Worm (Caenorhabditis elegans) whole organism, L4 larva: ENCODE measurements around the gene pitr-1.

Experiments used
- D1046.2 ChIP-seq: fragments of 200-800 bp; sonication (Bioruptor generic); IDR thresholded peaks from 2 replicates; pipeline ENCODE4 v1.3.6; 2022; ENCODE audit warnings: missing genetic modification characterization, missing compliant biosample characterization
- F10B5.3 ChIP-seq: sonication (generic microtip); optimal IDR thresholded peaks from 2 replicates; lab custom pipeline; 2016; ENCODE audit warnings: mild to moderate bottlenecking, missing genetic modification characterization, missing compliant biosample characterization
- Y5F2A.4 ChIP-seq: fragments of 200-800 bp; sonication (Bioruptor generic); optimal IDR thresholded peaks from 2 replicates; lab custom pipeline; 2018; ENCODE audit warnings: mild to moderate bottlenecking, missing genetic modification characterization, missing compliant biosample characterization
- aha-1 ChIP-seq: fragments of 150-350 bp; peaks from one replicate; lab custom pipeline; 2014; ENCODE audit warnings: missing biosample characterization, missing genetic modification characterization
- aly-2 ChIP-seq: sonication (generic microtip); optimal IDR thresholded peaks from 2 replicates; lab custom pipeline; 2018; ENCODE audit warnings: missing biosample characterization, missing genetic modification characterization
- arid-1 ChIP-seq: fragments of 200-800 bp; sonication (Bioruptor generic); conservative IDR thresholded peaks from 2 replicates; pipeline ENCODE4 v1.3.6; 2022; ENCODE audit warnings: missing genetic modification reagents, missing genetic modification characterization, missing compliant biosample characterization
- attf-4 ChIP-seq: sonication (generic microtip); optimal IDR thresholded peaks from 3 replicates; lab custom pipeline; 2017; ENCODE audit warnings: missing biosample characterization, missing genetic modification characterization
- ceh-20 ChIP-seq: fragments of 200-800 bp; sonication (Bioruptor generic); IDR thresholded peaks from 2 replicates; pipeline ENCODE4 v1.3.6; 2022; ENCODE audit warnings: missing genetic modification reagents, missing genetic modification characterization, missing compliant biosample characterization
- daf-16 ChIP-seq, 3 experiments: sonication (generic microtip); optimal IDR thresholded peaks; 2 replicates each; lab custom pipeline; 2016 to 2017; ENCODE audit warnings: missing genetic modification characterization in 3 of 3, missing genetic modification reagents in 3 of 3, mild to moderate bottlenecking in 2 of 3, missing compliant biosample characterization in 2 of 3, missing biosample characterization in 1 of 3, moderate library complexity in 1 of 3
- dmd-6 ChIP-seq: fragments of 200-800 bp; sonication (Bioruptor generic); IDR thresholded peaks from 2 replicates; pipeline ENCODE4 v1.3.6; 2022; ENCODE audit warnings: missing genetic modification reagents, missing genetic modification characterization, missing compliant biosample characterization
- dmd-8 ChIP-seq: fragments of 200-800 bp; sonication (Bioruptor generic); IDR thresholded peaks from 2 replicates; pipeline ENCODE4 v1.3.6; 2022; ENCODE audit warnings: missing genetic modification characterization, missing compliant biosample characterization
- dpl-1 ChIP-seq: fragments of 150-350 bp; optimal IDR thresholded peaks from 2 replicates; lab custom pipeline; 2014; ENCODE audit warnings: missing biosample characterization, missing genetic modification reagents, missing genetic modification characterization
- dve-1 ChIP-seq: sonication (generic microtip); optimal IDR thresholded peaks from 2 replicates; lab custom pipeline; 2017; ENCODE audit warnings: antibody characterized with exemption, mild to moderate bottlenecking, missing genetic modification characterization, missing compliant biosample characterization; ENCODE audit not compliant: insufficient read depth
- egl-27 ChIP-seq: sonication (generic microtip); optimal IDR thresholded peaks from 3 replicates; lab custom pipeline; 2017; ENCODE audit warnings: missing biosample characterization, missing genetic modification reagents, missing genetic modification characterization
- egl-43 ChIP-seq: fragments of 200-800 bp; sonication (Bioruptor generic); IDR thresholded peaks from 2 replicates; pipeline ENCODE4 v1.3.6; 2022; ENCODE audit warnings: missing genetic modification reagents, missing genetic modification characterization, missing compliant biosample characterization
- fkh-10 ChIP-seq: fragments of 150-350 bp; optimal IDR thresholded peaks from 2 replicates; lab custom pipeline; 2014; ENCODE audit warnings: missing biosample characterization, missing genetic modification reagents, missing genetic modification characterization
- hlh-30 ChIP-seq: sonication (generic microtip); optimal IDR thresholded peaks from 2 replicates; lab custom pipeline; 2017; ENCODE audit warnings: antibody characterized with exemption, mild to moderate bottlenecking, missing genetic modification characterization, missing compliant biosample characterization; ENCODE audit not compliant: insufficient read depth
- hmg-1.1 ChIP-seq: fragments of 200-800 bp; sonication (Bioruptor generic); IDR thresholded peaks from 2 replicates; pipeline ENCODE4 v1.3.6; 2022; ENCODE audit warnings: missing genetic modification reagents, missing genetic modification characterization, missing compliant biosample characterization
- lin-39 ChIP-seq: fragments of 150-350 bp; optimal IDR thresholded peaks from 2 replicates; lab custom pipeline; 2014; ENCODE audit warnings: missing biosample characterization, missing genetic modification reagents, missing genetic modification characterization
- lsy-2 ChIP-seq, 2 experiments: fragments of 150-350 bp in 1 of 2; sonication (generic microtip) in 1 of 2; optimal IDR thresholded peaks; 2 replicates each; lab custom pipeline; 2014 to 2017; ENCODE audit warnings: missing biosample characterization in 2 of 2, missing genetic modification characterization in 2 of 2
- madf-9 ChIP-seq: fragments of 200-800 bp; sonication (Bioruptor generic); conservative IDR thresholded peaks from 2 replicates; pipeline ENCODE4 v1.3.6; 2022; ENCODE audit warnings: missing genetic modification reagents, missing genetic modification characterization, missing compliant biosample characterization
- nhr-11 ChIP-seq: fragments of 150-350 bp; optimal IDR thresholded peaks from 2 replicates; lab custom pipeline; 2014; ENCODE audit warnings: missing biosample characterization, missing genetic modification characterization
- nhr-237 ChIP-seq: sonication (generic microtip); optimal IDR thresholded peaks from 2 replicates; lab custom pipeline; 2017; ENCODE audit warnings: missing biosample characterization, missing genetic modification characterization
- nhr-25 ChIP-seq: sonication (generic microtip); optimal IDR thresholded peaks from 2 replicates; lab custom pipeline; 2017; ENCODE audit warnings: missing genetic modification characterization, mild to moderate bottlenecking, missing compliant biosample characterization, antibody characterized with exemption, moderate library complexity, borderline replicate concordance; ENCODE audit not compliant: insufficient read depth
- nhr-48 ChIP-seq: sonication (generic microtip); optimal IDR thresholded peaks from 2 replicates; lab custom pipeline; 2016; ENCODE audit warnings: mild to moderate bottlenecking, missing genetic modification characterization, missing compliant biosample characterization
- set-16 ChIP-seq: fragments of 200-800 bp; sonication (Bioruptor generic); IDR thresholded peaks from 2 replicates; pipeline ENCODE4 v1.3.6; 2022; ENCODE audit warnings: missing genetic modification reagents, missing genetic modification characterization, missing compliant biosample characterization
- skn-1 ChIP-seq: fragments of 150-350 bp; optimal IDR thresholded peaks from 2 replicates; lab custom pipeline; 2014; ENCODE audit warnings: missing biosample characterization, missing genetic modification characterization
- snpc-1.2 ChIP-seq: fragments of 200-800 bp; sonication (Bioruptor generic); IDR thresholded peaks from 2 replicates; pipeline ENCODE4 v1.3.6; 2022; ENCODE audit warnings: missing genetic modification reagents, missing genetic modification characterization, missing compliant biosample characterization
- tra-1 ChIP-seq: fragments of 200-800 bp; sonication (Bioruptor generic); IDR thresholded peaks from 2 replicates; pipeline ENCODE4 v1.3.6; 2022; ENCODE audit warnings: missing genetic modification reagents, missing genetic modification characterization, missing compliant biosample characterization
- unc-62 ChIP-seq, 3 experiments: fragments of 150-350 bp in 1 of 3; sonication (generic microtip); optimal IDR thresholded peaks in 2 of 3; peaks in 1 of 3; 1 replicate in 1 of 3; 2 replicates in 2 of 3; lab custom pipeline; 2014 to 2017; ENCODE audit warnings: missing biosample characterization in 3 of 3, missing genetic modification characterization in 3 of 3, missing genetic modification reagents in 3 of 3, missing genotype in 1 of 3
- vab-7 ChIP-seq: fragments of 200-800 bp; sonication (Bioruptor generic); IDR thresholded peaks from 2 replicates; pipeline ENCODE4 v1.3.6; 2022; ENCODE audit warnings: missing genetic modification reagents, missing genetic modification characterization, missing compliant biosample characterization
- zag-1 ChIP-seq: fragments of 150-350 bp; optimal IDR thresholded peaks from 2 replicates; lab custom pipeline; 2014; ENCODE audit warnings: missing biosample characterization, missing genetic modification characterization
- zip-11 ChIP-seq: fragments of 200-800 bp; sonication (Bioruptor generic); IDR thresholded peaks from 2 replicates; pipeline ENCODE4 v1.3.6; 2022; ENCODE audit warnings: missing genetic modification characterization, missing compliant biosample characterization
- zip-2 ChIP-seq: fragments of 150-350 bp; optimal IDR thresholded peaks from 2 replicates; lab custom pipeline; 2014; ENCODE audit warnings: missing biosample characterization, missing genetic modification characterization

pitr-1 gene

ce11 chrIV:7402077-7402476 lies 8.2 kb downstream of the pitr-1 start (continued):
- TF ChIP-seq dve-1 (no peak), F10B5.3 (no peak), unc-62 (GFP tag; optimal IDR thresholded peaks at IDR 0.05 in 1 of 2; lab: Kevin White, UChicago) (peak in 1 of 2 experiments; percentile 61), unc-62 (tag; optimal IDR thresholded peaks at IDR 0.05; lab: Kevin White, UChicago) (no peak), skn-1 (no peak), aha-1 (tag; lab: Kevin White, UChicago) (peak; percentile 97), ceh-20 (peak; percentile 74), daf-16 (GFP tag; optimal IDR thresholded peaks at IDR 0.05; lab: Kevin White, UChicago) (no peak), daf-16 (tag; optimal IDR thresholded peaks at IDR 0.05; lab: Kevin White, UChicago) (no peak), dpl-1 (GFP tag; lab: Kevin White, UChicago) (peak; percentile 5), egl-43 (GFP tag; lab: Robert Waterston, UW) (peak; percentile 85), tra-1 (GFP tag; lab: Robert Waterston, UW) (peak; percentile 47; the same call in 1 of the 2 replicates), vab-7 (GFP tag; lab: Robert Waterston, UW) (peak; percentile 61; the same call in 1 of the 2 replicates), hlh-30 (tag; lab: Kevin White, UChicago) (peak; percentile 42), dmd-6 (peak; percentile 28; the same call in 1 of the 2 replicates), madf-9 (GFP tag; lab: Robert Waterston, UW) (no peak), lsy-2 (tag; optimal IDR thresholded peaks at IDR 0.05; lab: Kevin White, UChicago) (peak; percentile 25 to 71), attf-4 (tag; lab: Kevin White, UChicago) (no peak), hmg-1.1 (GFP tag; lab: Robert Waterston, UW) (peak; percentile 86), egl-27 (tag; lab: Kevin White, UChicago) (no peak), snpc-1.2 (GFP tag; lab: Robert Waterston, UW) (no peak)

- TF ChIP-seq dmd-6 (no peak), D1046.2 (GFP tag; lab: Robert Waterston, UW) (no peak), unc-62 (GFP tag; optimal IDR thresholded peaks at IDR 0.05 in 1 of 2; lab: Kevin White, UChicago) (peak in 1 of 2 experiments; percentile 34), unc-62 (tag; optimal IDR thresholded peaks at IDR 0.05; lab: Kevin White, UChicago) (no peak), dmd-8 (GFP tag; lab: Robert Waterston, UW) (no peak), aha-1 (tag; lab: Kevin White, UChicago) (peak; percentile 49), nhr-237 (tag; lab: Kevin White, UChicago) (no peak), zip-2 (tag; lab: Kevin White, UChicago) (no peak)
These were observed 9.5 kb downstream of the pitr-1 start for ce11 chrIV:7403422-7403821.

ce11 chrIV:7404934-7405632 lies 11.2 kb downstream of the pitr-1 start, which contains the start of the genes C48A7.16 and egl-19:
TSS of gene C48A7.16 (plus strand) at chrIV:7405477.
TSS of gene egl-19 (plus strand) at chrIV:7405582.
- TF ChIP-seq aly-2 (no peak), Y5F2A.4 (GFP tag; lab: Kevin White, UChicago) (no peak), arid-1 (GFP tag; lab: Robert Waterston, UW) (no peak), zag-1 (no peak), fkh-10 (GFP tag; lab: Kevin White, UChicago) (no peak), nhr-25 (no peak), madf-9 (GFP tag; lab: Robert Waterston, UW) (no peak), set-16 (GFP tag; lab: Robert Waterston, UW) (no peak), zip-11 (no peak), lin-39 (tag; lab: Kevin White, UChicago) (no peak), nhr-48 (no peak), nhr-11 (tag; lab: Kevin White, UChicago) (no peak)
